Fruit fly (Drosophila melanogaster) whole organism, embryonic: ENCODE measurements around the gene CG4101.

ENCODE experiments used
- Atf6 ChIP-seq: fragments of 200-800 bp; sonication (Bioruptor generic); IDR thresholded peaks from 2 replicates; pipeline ENCODE4 v1.3.6; 2022; ENCODE audit warnings: missing biosample characterization, missing genetic modification characterization
- Bgb ChIP-seq: fragments of 200-800 bp; sonication (Bioruptor generic); IDR thresholded peaks from 2 replicates; pipeline ENCODE4 v1.3.6; 2022; ENCODE audit warnings: missing biosample characterization, missing genetic modification characterization; ENCODE audit not compliant: partially characterized antibody
- CG10209 ChIP-seq: fragments of 200-800 bp; sonication (Bioruptor generic); optimal IDR thresholded peaks from 3 replicates; lab custom pipeline; 2017; ENCODE audit warnings: missing biosample characterization, mild to moderate bottlenecking, missing genetic modification characterization, missing genetic modification reagents
- CG11398 ChIP-seq: fragments of 200-800 bp; sonication (Bioruptor generic); optimal IDR thresholded peaks from 2 replicates; lab custom pipeline; 2016; ENCODE audit warnings: missing biosample characterization, missing genetic modification characterization
- CG12155 ChIP-seq: fragments of 200-800 bp; sonication (Bioruptor generic); optimal IDR thresholded peaks from 3 replicates; lab custom pipeline; 2016; ENCODE audit warnings: missing biosample characterization, missing genetic modification characterization
- CG14014 ChIP-seq: fragments of 200-800 bp; sonication (Bioruptor generic); IDR thresholded peaks from 2 replicates; pipeline ENCODE4 v1.3.6; 2022; ENCODE audit warnings: missing biosample characterization, missing genetic modification characterization
- CG15601 ChIP-seq: fragments of 200-800 bp; sonication (Bioruptor generic); optimal IDR thresholded peaks from 3 replicates; lab custom pipeline; 2019; ENCODE audit warnings: missing biosample characterization, mild to moderate bottlenecking, missing genetic modification characterization, moderate library complexity
- CG1603 ChIP-seq: fragments of 200-800 bp; sonication (Bioruptor generic); optimal IDR thresholded peaks from 2 replicates; lab custom pipeline; 2019; ENCODE audit warnings: missing biosample characterization, mild to moderate bottlenecking, missing genetic modification characterization, moderate library complexity
- CG17361 ChIP-seq: fragments of 200-800 bp; sonication (Bioruptor generic); IDR thresholded peaks from 3 replicates; pipeline ENCODE4 v1.3.6; 2022; ENCODE audit warnings: missing biosample characterization, missing genetic modification characterization
- CG18476 ChIP-seq: fragments of 200-800 bp; sonication (Bioruptor generic); optimal IDR thresholded peaks from 2 replicates; lab custom pipeline; 2016; ENCODE audit warnings: missing biosample characterization, mild to moderate bottlenecking, missing genetic modification characterization
- CG18764 ChIP-seq: fragments of 200-800 bp; sonication (Bioruptor generic); optimal IDR thresholded peaks from 3 replicates; lab custom pipeline; 2016; ENCODE audit warnings: missing biosample characterization, missing genetic modification characterization
- CG2129 ChIP-seq: fragments of 200-800 bp; sonication (Bioruptor generic); IDR thresholded peaks from 2 replicates; pipeline ENCODE4 v1.3.6; 2022; ENCODE audit warnings: missing biosample characterization, missing genetic modification characterization; ENCODE audit not compliant: partially characterized antibody
- CG2875 ChIP-seq: fragments of 200-800 bp; sonication (Bioruptor generic); optimal IDR thresholded peaks from 2 replicates; lab custom pipeline; 2017; ENCODE audit warnings: missing biosample characterization, mild to moderate bottlenecking, missing genetic modification characterization, missing genetic modification reagents
- CG4404 ChIP-seq: fragments of 200-800 bp; sonication (Bioruptor generic); IDR thresholded peaks from 2 replicates; pipeline ENCODE4 v1.3.6; 2022; ENCODE audit warnings: missing biosample characterization, missing genetic modification characterization
- CG4707 ChIP-seq: fragments of 200-800 bp; sonication (Bioruptor generic); optimal IDR thresholded peaks from 2 replicates; lab custom pipeline; 2018; ENCODE audit warnings: missing biosample characterization, mild to moderate bottlenecking, missing genetic modification characterization, moderate library complexity
- CG6689 ChIP-seq: fragments of 200-800 bp; sonication (Bioruptor generic); IDR thresholded peaks from 2 replicates; pipeline ENCODE4 v1.3.6; 2022; ENCODE audit warnings: missing biosample characterization, missing genetic modification characterization
- CG7271 ChIP-seq: fragments of 200-800 bp; sonication (Bioruptor generic); optimal IDR thresholded peaks from 2 replicates; lab custom pipeline; 2018; ENCODE audit warnings: missing biosample characterization, mild to moderate bottlenecking, missing genetic modification characterization, moderate library complexity
- CG8924 ChIP-seq: fragments of 200-800 bp; optimal IDR thresholded peaks from 3 replicates; lab custom pipeline; 2019; ENCODE audit warnings: missing biosample characterization, mild to moderate bottlenecking, missing genetic modification characterization, moderate library complexity
- CG9609 ChIP-seq: fragments of 200-800 bp; sonication (Bioruptor generic); optimal IDR thresholded peaks from 3 replicates; lab custom pipeline; 2016; ENCODE audit warnings: missing biosample characterization, missing genetic modification characterization
- CG9876 ChIP-seq: fragments of 200-800 bp; sonication (Bioruptor generic); optimal IDR thresholded peaks from 2 replicates; lab custom pipeline; 2016; ENCODE audit warnings: missing biosample characterization, missing genetic modification characterization
- D ChIP-seq, 2 experiments: fragments of 200-800 bp in 1 of 2; fragments of >200 bp in 1 of 2; sonication (Bioruptor generic) in 1 of 2; optimal IDR thresholded peaks; 2 replicates in 1 of 2; 3 replicates in 1 of 2; lab custom pipeline; 2017; ENCODE audit warnings: mild to moderate bottlenecking in 1 of 2, missing biosample characterization in 1 of 2, missing genetic modification characterization in 1 of 2, missing genetic modification reagents in 1 of 2
- Dp ChIP-seq: fragments of 200-800 bp; sonication (Bioruptor generic); optimal IDR thresholded peaks from 2 replicates; lab custom pipeline; 2018; ENCODE audit warnings: missing biosample characterization, mild to moderate bottlenecking, missing genetic modification characterization, moderate library complexity
- E2f2 ChIP-seq: fragments of 200-800 bp; sonication (Bioruptor generic); IDR thresholded peaks from 2 replicates; pipeline ENCODE4 v1.3.6; 2022; ENCODE audit warnings: missing biosample characterization, missing genetic modification characterization
- Eip74EF ChIP-seq, 2 experiments: fragments of 200-800 bp in 1 of 2; fragments of >200 bp in 1 of 2; sonication (Bioruptor generic) in 1 of 2; optimal IDR thresholded peaks; 2 replicates each; lab custom pipeline; 2017 to 2019; ENCODE audit warnings: missing biosample characterization in 2 of 2, missing genetic modification characterization in 2 of 2, mild to moderate bottlenecking in 1 of 2, moderate library complexity in 1 of 2
- Hand ChIP-seq: fragments of 200-800 bp; sonication (Bioruptor generic); optimal IDR thresholded peaks from 2 replicates; lab custom pipeline; 2017; ENCODE audit warnings: mild to moderate bottlenecking, missing biosample characterization, missing genetic modification reagents, missing genetic modification characterization
- Hey ChIP-seq: fragments of 200-800 bp; sonication (Bioruptor generic); optimal IDR thresholded peaks from 3 replicates; lab custom pipeline; 2018; ENCODE audit warnings: missing biosample characterization, mild to moderate bottlenecking, missing genetic modification characterization
- Lhr ChIP-seq: fragments of 200-800 bp; sonication (Bioruptor generic); optimal IDR thresholded peaks from 3 replicates; lab custom pipeline; 2017; ENCODE audit warnings: mild to moderate bottlenecking, missing biosample characterization, missing genetic modification reagents, missing genetic modification characterization
- Nf-YC ChIP-seq: fragments of 200-800 bp; optimal IDR thresholded peaks from 3 replicates; lab custom pipeline; 2019; ENCODE audit warnings: missing biosample characterization, mild to moderate bottlenecking, missing genetic modification characterization, moderate library complexity
- Oaz ChIP-seq: fragments of 200-800 bp; sonication (Bioruptor generic); IDR thresholded peaks from 2 replicates; pipeline ENCODE4 v1.3.6; 2022; ENCODE audit warnings: missing biosample characterization, missing genetic modification characterization
- Pdp1 ChIP-seq, 2 experiments: fragments of 200-800 bp; sonication (Bioruptor generic); optimal IDR thresholded peaks; 3 replicates each; lab custom pipeline; 2016; ENCODE audit warnings: missing biosample characterization in 2 of 2, missing genetic modification characterization in 2 of 2, mild to moderate bottlenecking in 1 of 2, moderate library complexity in 1 of 2
- Side ChIP-seq: fragments of 200-800 bp; sonication (Bioruptor generic); optimal IDR thresholded peaks from 2 replicates; lab custom pipeline; 2016; ENCODE audit warnings: missing biosample characterization, missing genetic modification characterization
- Sin3A ChIP-seq: fragments of >200 bp; optimal IDR thresholded peaks from 2 replicates; lab custom pipeline; 2018
- Trl ChIP-seq, 3 experiments: fragments of >200 bp in 2 of 3; fragments of 200-800 bp in 1 of 3; sonication (Bioruptor generic) in 1 of 3; optimal IDR thresholded peaks; 2 replicates in 1 of 3; 3 replicates in 2 of 3; lab custom pipeline; 2016 to 2017; ENCODE audit warnings: missing biosample characterization in 1 of 3, missing genetic modification characterization in 1 of 3
- ab ChIP-seq: fragments of 200-800 bp; sonication (Bioruptor generic); optimal IDR thresholded peaks from 2 replicates; lab custom pipeline; 2016; ENCODE audit warnings: missing biosample characterization, missing genetic modification characterization
- ap ChIP-seq: fragments of 200-800 bp; sonication (Bioruptor generic); IDR thresholded peaks from 2 replicates; pipeline ENCODE4 v1.3.6; 2022; ENCODE audit warnings: missing biosample characterization, missing genetic modification characterization
- bowl ChIP-seq: fragments of 200-800 bp; sonication (Bioruptor generic); IDR thresholded peaks from 2 replicates; pipeline ENCODE4 v1.3.6; 2022; ENCODE audit warnings: missing biosample characterization, missing genetic modification characterization
- br ChIP-seq: fragments of >200 bp; optimal IDR thresholded peaks from 2 replicates; lab custom pipeline; 2017
- cg ChIP-seq: fragments of 200-800 bp; sonication (Bioruptor generic); optimal IDR thresholded peaks from 3 replicates; lab custom pipeline; 2019; ENCODE audit warnings: missing biosample characterization, mild to moderate bottlenecking, missing genetic modification characterization, moderate library complexity
- cwo ChIP-seq: fragments of 200-800 bp; sonication (Bioruptor generic); optimal IDR thresholded peaks from 3 replicates; lab custom pipeline; 2017; ENCODE audit warnings: missing biosample characterization, missing genetic modification characterization, mild to moderate bottlenecking, moderate library complexity, missing genetic modification reagents
- gce ChIP-seq: fragments of 200-800 bp; sonication (Bioruptor generic); IDR thresholded peaks from 3 replicates; pipeline ENCODE4 v1.3.6; 2022; ENCODE audit warnings: missing biosample characterization, missing genetic modification characterization
- knrl ChIP-seq: fragments of 200-800 bp; sonication (Bioruptor generic); IDR thresholded peaks from 3 replicates; pipeline ENCODE4 v1.3.6; 2022; ENCODE audit warnings: missing biosample characterization, missing genetic modification characterization; ENCODE audit not compliant: partially characterized antibody
- mld ChIP-seq: fragments of 200-800 bp; sonication (Bioruptor generic); IDR thresholded peaks from 3 replicates; pipeline ENCODE4 v1.3.6; 2022; ENCODE audit warnings: missing biosample characterization, missing genetic modification characterization; ENCODE audit not compliant: partially characterized antibody
- pan ChIP-seq, 4 experiments: fragments of >200 bp in 3 of 4; fragments of 200-800 bp in 1 of 4; sonication (Bioruptor generic) in 1 of 4; optimal IDR thresholded peaks in 3 of 4; IDR thresholded peaks in 1 of 4; 2 replicates each; pipeline versions ENCODE4 v1.3.6 to Lab custom; 2017 to 2022; ENCODE audit warnings: missing biosample characterization in 2 of 4, missing genetic modification characterization in 2 of 4, mixed read lengths in 1 of 4
- scrt ChIP-seq: fragments of 200-800 bp; sonication (Bioruptor generic); optimal IDR thresholded peaks from 2 replicates; lab custom pipeline; 2018; ENCODE audit warnings: missing biosample characterization, mild to moderate bottlenecking, missing genetic modification characterization, moderate library complexity
- slbo ChIP-seq: fragments of 200-800 bp; sonication (Bioruptor generic); IDR thresholded peaks from 2 replicates; pipeline ENCODE4 v1.3.6; 2022; ENCODE audit warnings: missing biosample characterization, missing genetic modification characterization
- stwl ChIP-seq: fragments of 200-800 bp; sonication (Bioruptor generic); optimal IDR thresholded peaks from 3 replicates; lab custom pipeline; 2018; ENCODE audit warnings: missing biosample characterization, mild to moderate bottlenecking, missing genetic modification characterization, moderate library complexity
- tgo ChIP-seq: fragments of 200-800 bp; sonication (Bioruptor generic); IDR thresholded peaks from 3 replicates; pipeline ENCODE4 v1.3.6; 2022; ENCODE audit warnings: missing biosample characterization, missing genetic modification characterization
- toy ChIP-seq: fragments of 200-800 bp; sonication (Bioruptor generic); IDR thresholded peaks from 2 replicates; pipeline ENCODE4 v1.3.6; 2022; ENCODE audit warnings: missing biosample characterization, missing genetic modification characterization
- zfh1 ChIP-seq: fragments of 200-800 bp; sonication (Bioruptor generic); IDR thresholded peaks from 3 replicates; pipeline ENCODE4 v1.3.6; 2022; ENCODE audit warnings: missing biosample characterization, missing genetic modification characterization

The CG4101 gene

dm6 chr3L:16612152-16612551 is at the start of gene CG4101 (continued):
- TF ChIP-seq CG18476 (GFP tag; lab: Kevin White, UChicago): peak; percentile 72
- peak; percentile 35 for TF ChIP-seq Hey (tag; lab: Kevin White, UChicago)
- no peak for TF ChIP-seq Trl (optimal IDR thresholded peaks at IDR 0.05; lab: Kevin White, UChicago)
- TF ChIP-seq Trl (GFP tag; optimal IDR thresholded peaks at IDR 0.05; lab: Kevin White, UChicago): peak; percentile 82
- no peak for TF ChIP-seq Hand (GFP tag; lab: Kevin White, UChicago)
- peak; percentile 77 for TF ChIP-seq CG2129
- TF ChIP-seq CG10209: peak; percentile 74
- TF ChIP-seq Oaz: no peak
- no peak for TF ChIP-seq mld (GFP tag; lab: Robert Waterston, UW)
- no peak for TF ChIP-seq bowl (GFP tag; lab: Robert Waterston, UW)
- 0 out of 2 replicates have a peak, but pooled peaks have one; percentile 18 for TF ChIP-seq toy (GFP tag; lab: Robert Waterston, UW)
- no peak for TF ChIP-seq cg (GFP tag; lab: Kevin White, UChicago)
- peak; percentile 24 for TF ChIP-seq ab
- TF ChIP-seq Atf6 (GFP tag; lab: Robert Waterston, UW): peak; percentile 80
- peak; percentile 83 to 87 for TF ChIP-seq Pdp1 (GFP tag; optimal IDR thresholded peaks at IDR 0.05; lab: Kevin White, UChicago)
- TF ChIP-seq CG6689: peak; percentile 77
- peak; percentile 70 for TF ChIP-seq Side (GFP tag; lab: Kevin White, UChicago)
- TF ChIP-seq CG11398 (GFP tag; lab: Kevin White, UChicago): peak; percentile 5
- peak; percentile 70 for TF ChIP-seq stwl (tag; lab: Kevin White, UChicago)
- no peak for TF ChIP-seq br
- peak; percentile 43 for TF ChIP-seq Sin3A (lab: Kevin White, UChicago)
- TF ChIP-seq CG17361: peak; percentile 71
- TF ChIP-seq CG12155: peak; percentile 76
- peak; percentile 52 for TF ChIP-seq CG18764 (GFP tag; lab: Kevin White, UChicago)
- TF ChIP-seq ap (GFP tag; lab: Robert Waterston, UW): peak; percentile 57
- TF ChIP-seq CG9876 (GFP tag; lab: Kevin White, UChicago): peak; percentile 68
- TF ChIP-seq CG2875: peak; percentile 11
- peak; percentile 75 for TF ChIP-seq Nf-YC (tag; lab: Kevin White, UChicago)
- TF ChIP-seq Eip74EF (GFP tag; optimal IDR thresholded peaks at IDR 0.05; lab: Kevin White, UChicago): peak in 1 of 2 experiments; percentile 34
- TF ChIP-seq CG8924 (tag; lab: Kevin White, UChicago): peak; percentile 85
- peak; percentile 43; the same call in 1 of the 3 replicates for TF ChIP-seq gce (GFP tag; lab: Robert Waterston, UW)
- peak; percentile 43 for TF ChIP-seq scrt (GFP tag; lab: Kevin White, UChicago)

DNA sequence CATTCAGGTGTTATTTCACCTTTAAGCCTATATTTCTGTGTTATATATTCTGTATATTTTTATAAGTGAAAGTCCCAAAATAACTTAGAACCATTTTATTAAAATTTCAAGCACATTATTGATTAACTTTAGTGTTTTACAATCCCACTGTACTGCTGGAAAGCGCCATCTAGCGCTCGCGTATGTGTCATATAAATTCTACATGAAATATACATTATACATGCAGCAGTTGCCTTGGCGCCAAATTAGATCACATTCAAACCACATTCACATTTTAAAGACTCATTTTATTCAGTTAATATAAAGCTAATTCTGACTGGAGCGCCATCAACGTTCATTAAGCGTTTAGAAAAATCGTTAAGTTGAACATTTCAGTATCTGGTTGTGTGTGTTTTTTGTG is 48.9 kb upstream of the CG4101 start:
- TF ChIP-seq CG4707 (peak; percentile 96), CG14014 (GFP tag; lab: Robert Waterston, UW) (0 out of 2 replicates have a peak, but pooled peaks have one; percentile 6), pan (optimal IDR thresholded peaks at IDR 0.05; lab: Kevin White, UChicago) (no peak), pan (GFP tag; optimal IDR thresholded peaks at IDR 0.05 in 1 of 2, IDR thresholded peaks at IDR 0.05 in 1 of 2) (peak in 1 of 2 experiments; percentile 28), zfh1 (GFP tag; lab: Robert Waterston, UW) (0 out of 3 replicates have a peak, but pooled peaks have one; percentile 51), CG9609 (GFP tag; lab: Kevin White, UChicago) (no peak), CG4404 (GFP tag; lab: Robert Waterston, UW) (no peak), CG15601 (tag; lab: Kevin White, UChicago) (no peak), CG7271 (tag; lab: Kevin White, UChicago) (no peak), cwo (GFP tag; lab: Kevin White, UChicago) (no peak), Bgb (peak; percentile 54), knrl (peak; percentile 21; the same call in 1 of the 3 replicates), E2f2 (peak; percentile 92), Dp (GFP tag; lab: Kevin White, UChicago) (peak; percentile 83), tgo (GFP tag; lab: Robert Waterston, UW) (peak; percentile 29; the same call in 2 of the 3 replicates), CG11398 (GFP tag; lab: Kevin White, UChicago) (no peak), D (optimal IDR thresholded peaks at IDR 0.05; lab: Kevin White, UChicago) (no peak), D (GFP tag; optimal IDR thresholded peaks at IDR 0.05; lab: Kevin White, UChicago) (no peak), slbo (peak; percentile 41; the same call in 1 of the 2 replicates), Lhr (peak; percentile 19), CG1603 (peak; percentile 35)
